Fruit fly (Drosophila melanogaster) whole organism, embryonic: Measurements from ENCODE around the gene RpS14a.

Experiments
- Atf-2 ChIP-seq: fragments of 200-800 bp; sonication (Bioruptor generic); optimal IDR thresholded peaks from 2 replicates; lab custom pipeline; 2016; ENCODE audit warnings: missing biosample characterization, missing genetic modification characterization
- CG1024 ChIP-seq: fragments of 200-800 bp; sonication (Bioruptor generic); IDR thresholded peaks from 2 replicates; pipeline ENCODE4 v1.3.6; 2022; ENCODE audit warnings: missing biosample characterization, missing genetic modification characterization
- CG11247 ChIP-seq: fragments of 200-800 bp; sonication (Bioruptor generic); IDR thresholded peaks from 2 replicates; pipeline ENCODE4 v1.3.6; 2022; ENCODE audit warnings: missing biosample characterization, missing genetic modification characterization
- CG11723 ChIP-seq: fragments of 200-800 bp; sonication (Bioruptor generic); optimal IDR thresholded peaks from 2 replicates; lab custom pipeline; 2017; ENCODE audit warnings: missing biosample characterization, mild to moderate bottlenecking, missing genetic modification characterization
- CG12219 ChIP-seq: fragments of 200-800 bp; sonication (Bioruptor generic); optimal IDR thresholded peaks from 3 replicates; lab custom pipeline; 2018; ENCODE audit warnings: missing biosample characterization, mild to moderate bottlenecking, missing genetic modification characterization
- CG12769 ChIP-seq: fragments of 200-800 bp; sonication (Bioruptor generic); optimal IDR thresholded peaks from 2 replicates; lab custom pipeline; 2019; ENCODE audit warnings: missing biosample characterization, mild to moderate bottlenecking, missing genetic modification characterization, moderate library complexity
- CG15011 ChIP-seq: fragments of 200-800 bp; sonication (Bioruptor generic); optimal IDR thresholded peaks from 3 replicates; lab custom pipeline; 2018; ENCODE audit warnings: missing biosample characterization, mild to moderate bottlenecking, missing genetic modification characterization
- CG1529 ChIP-seq: fragments of 200-800 bp; sonication (Bioruptor generic); optimal IDR thresholded peaks from 3 replicates; lab custom pipeline; 2018; ENCODE audit warnings: missing biosample characterization, missing genetic modification characterization
- CG15479 ChIP-seq: fragments of 200-800 bp; sonication (Bioruptor generic); optimal IDR thresholded peaks from 3 replicates; lab custom pipeline; 2019; ENCODE audit warnings: missing biosample characterization, mild to moderate bottlenecking, missing genetic modification characterization, moderate library complexity
- CG1603 ChIP-seq: fragments of 200-800 bp; sonication (Bioruptor generic); optimal IDR thresholded peaks from 2 replicates; lab custom pipeline; 2019; ENCODE audit warnings: missing biosample characterization, mild to moderate bottlenecking, missing genetic modification characterization, moderate library complexity
- CG32767 ChIP-seq: fragments of 200-800 bp; sonication (Bioruptor generic); IDR thresholded peaks from 2 replicates; pipeline ENCODE4 v1.3.6; 2022; ENCODE audit warnings: missing biosample characterization, missing genetic modification characterization
- CG4617 ChIP-seq: fragments of 200-800 bp; sonication (Bioruptor generic); optimal IDR thresholded peaks from 3 replicates; lab custom pipeline; 2016; ENCODE audit warnings: missing biosample characterization, missing genetic modification characterization, borderline replicate concordance
- CG7357 ChIP-seq: fragments of 200-800 bp; sonication (Bioruptor generic); IDR thresholded peaks from 3 replicates; pipeline ENCODE4 v1.3.6; 2022; ENCODE audit warnings: missing biosample characterization, missing genetic modification characterization
- CG7786 ChIP-seq: fragments of 200-800 bp; sonication (Bioruptor generic); optimal IDR thresholded peaks from 2 replicates; lab custom pipeline; 2016; ENCODE audit warnings: missing biosample characterization, missing genetic modification characterization
- CG8281 ChIP-seq: fragments of 200-800 bp; sonication (Bioruptor generic); optimal IDR thresholded peaks from 2 replicates; lab custom pipeline; 2018; ENCODE audit warnings: missing biosample characterization, mild to moderate bottlenecking, missing genetic modification characterization, moderate library complexity
- Drgx ChIP-seq: fragments of 200-800 bp; sonication (Bioruptor generic); IDR thresholded peaks from 2 replicates; pipeline ENCODE4 v1.3.6; 2022; ENCODE audit warnings: missing biosample characterization, missing genetic modification characterization
- E2f2 ChIP-seq: fragments of 200-800 bp; sonication (Bioruptor generic); IDR thresholded peaks from 2 replicates; pipeline ENCODE4 v1.3.6; 2022; ENCODE audit warnings: missing biosample characterization, missing genetic modification characterization
- GATAe ChIP-seq: fragments of 200-800 bp; sonication (Bioruptor generic); conservative IDR thresholded peaks from 2 replicates; pipeline ENCODE4 v1.3.6; 2022; ENCODE audit warnings: missing biosample characterization, missing genetic modification characterization
- H15 ChIP-seq: fragments of 200-800 bp; sonication (Bioruptor generic); IDR thresholded peaks from 3 replicates; pipeline ENCODE4 v1.3.6; 2022; ENCODE audit warnings: missing biosample characterization, missing genetic modification characterization
- HmgD ChIP-seq: fragments of 200-800 bp; sonication (Bioruptor generic); optimal IDR thresholded peaks from 3 replicates; lab custom pipeline; 2016; ENCODE audit warnings: missing biosample characterization, missing genetic modification characterization
- Hmr ChIP-seq: fragments of 200-800 bp; sonication (Bioruptor generic); optimal IDR thresholded peaks from 3 replicates; lab custom pipeline; 2017; ENCODE audit warnings: mild to moderate bottlenecking, missing biosample characterization, missing genetic modification reagents, missing genetic modification characterization
- Hr39 ChIP-seq: fragments of >200 bp; optimal IDR thresholded peaks from 2 replicates; lab custom pipeline; 2017
- Lim3 ChIP-seq: fragments of 200-800 bp; sonication (Bioruptor generic); IDR thresholded peaks from 2 replicates; pipeline ENCODE4 v1.3.6; 2022; ENCODE audit warnings: missing biosample characterization, missing genetic modification characterization
- Nf-YB ChIP-seq: fragments of 200-800 bp; sonication (Bioruptor generic); optimal IDR thresholded peaks from 3 replicates; lab custom pipeline; 2019; ENCODE audit warnings: missing biosample characterization, mild to moderate bottlenecking, missing genetic modification characterization, moderate library complexity
- Sry-β ChIP-seq: fragments of 200-800 bp; sonication (Bioruptor generic); optimal IDR thresholded peaks from 2 replicates; lab custom pipeline; 2018; ENCODE audit warnings: missing biosample characterization, mild to moderate bottlenecking, missing genetic modification characterization, moderate library complexity
- ap ChIP-seq: fragments of 200-800 bp; sonication (Bioruptor generic); IDR thresholded peaks from 2 replicates; pipeline ENCODE4 v1.3.6; 2022; ENCODE audit warnings: missing biosample characterization, missing genetic modification characterization
- ato ChIP-seq: fragments of 200-800 bp; sonication (Bioruptor generic); IDR thresholded peaks from 2 replicates; pipeline ENCODE4 v1.3.6; 2022; ENCODE audit warnings: missing biosample characterization, missing genetic modification characterization; ENCODE audit not compliant: partially characterized antibody
- az2 ChIP-seq: fragments of 200-800 bp; sonication (Bioruptor generic); optimal IDR thresholded peaks from 3 replicates; lab custom pipeline; 2016; ENCODE audit warnings: missing biosample characterization, missing genetic modification characterization
- bab2 ChIP-seq: fragments of 200-800 bp; sonication (Bioruptor generic); optimal IDR thresholded peaks from 2 replicates; lab custom pipeline; 2016; ENCODE audit warnings: missing biosample characterization, missing genetic modification characterization
- caup ChIP-seq: fragments of 200-800 bp; sonication (Bioruptor generic); optimal IDR thresholded peaks from 3 replicates; lab custom pipeline; 2017; ENCODE audit warnings: missing biosample characterization, mild to moderate bottlenecking, missing genetic modification characterization, moderate library complexity; ENCODE audit not compliant: severe bottlenecking
- cwo ChIP-seq: fragments of 200-800 bp; sonication (Bioruptor generic); optimal IDR thresholded peaks from 3 replicates; lab custom pipeline; 2017; ENCODE audit warnings: missing biosample characterization, missing genetic modification characterization, mild to moderate bottlenecking, moderate library complexity, missing genetic modification reagents
- dpn ChIP-seq, 2 experiments: fragments of 200-800 bp; sonication (Bioruptor generic); optimal IDR thresholded peaks; 3 replicates each; lab custom pipeline; 2016; ENCODE audit warnings: missing biosample characterization in 2 of 2, missing genetic modification characterization in 2 of 2
- ham ChIP-seq: fragments of 200-800 bp; sonication (Bioruptor generic); IDR thresholded peaks from 2 replicates; pipeline ENCODE4 v1.3.6; 2022; ENCODE audit warnings: missing biosample characterization, missing genetic modification characterization
- klu ChIP-seq: fragments of 200-800 bp; sonication (Bioruptor generic); IDR thresholded peaks from 2 replicates; pipeline ENCODE4 v1.3.6; 2022; ENCODE audit warnings: missing biosample characterization, missing genetic modification characterization
- luna ChIP-seq: fragments of 200-800 bp; sonication (Bioruptor generic); optimal IDR thresholded peaks from 2 replicates; lab custom pipeline; 2016; ENCODE audit warnings: missing biosample characterization, missing genetic modification characterization
- odd ChIP-seq: fragments of 200-800 bp; sonication (Bioruptor generic); optimal IDR thresholded peaks from 2 replicates; lab custom pipeline; 2017; ENCODE audit warnings: missing biosample characterization, mild to moderate bottlenecking, missing genetic modification characterization
- phol ChIP-seq: fragments of 200-800 bp; sonication (Bioruptor generic); optimal IDR thresholded peaks from 3 replicates; lab custom pipeline; 2018; ENCODE audit warnings: missing biosample characterization, mild to moderate bottlenecking, missing genetic modification characterization, moderate library complexity
- repo ChIP-seq: fragments of 200-800 bp; sonication (Bioruptor generic); optimal IDR thresholded peaks from 2 replicates; lab custom pipeline; 2016; ENCODE audit warnings: missing biosample characterization, missing genetic modification characterization
- tin ChIP-seq: fragments of 200-800 bp; sonication (Bioruptor generic); optimal IDR thresholded peaks from 3 replicates; lab custom pipeline; 2016; ENCODE audit warnings: missing biosample characterization, missing genetic modification characterization
- tna ChIP-seq: fragments of 200-800 bp; sonication (Bioruptor generic); IDR thresholded peaks from 2 replicates; pipeline ENCODE4 v1.3.6; 2022; ENCODE audit warnings: missing biosample characterization, missing genetic modification characterization; ENCODE audit not compliant: partially characterized antibody
- toy ChIP-seq: fragments of 200-800 bp; sonication (Bioruptor generic); IDR thresholded peaks from 2 replicates; pipeline ENCODE4 v1.3.6; 2022; ENCODE audit warnings: missing biosample characterization, missing genetic modification characterization
- tup ChIP-seq: fragments of 200-800 bp; sonication (Bioruptor generic); optimal IDR thresholded peaks from 2 replicates; lab custom pipeline; 2016; ENCODE audit warnings: missing biosample characterization, mild to moderate bottlenecking, missing genetic modification characterization, moderate library complexity
- vvl ChIP-seq: fragments of 200-800 bp; sonication (Bioruptor generic); IDR thresholded peaks from 2 replicates; pipeline ENCODE4 v1.3.6; 2022; ENCODE audit warnings: missing biosample characterization, missing genetic modification characterization
- zen2 ChIP-seq: fragments of 200-800 bp; sonication (Bioruptor generic); IDR thresholded peaks from 3 replicates; pipeline ENCODE4 v1.3.6; 2022; ENCODE audit warnings: missing biosample characterization, missing genetic modification characterization; ENCODE audit not compliant: partially characterized antibody

The RpS14a gene

DNA sequence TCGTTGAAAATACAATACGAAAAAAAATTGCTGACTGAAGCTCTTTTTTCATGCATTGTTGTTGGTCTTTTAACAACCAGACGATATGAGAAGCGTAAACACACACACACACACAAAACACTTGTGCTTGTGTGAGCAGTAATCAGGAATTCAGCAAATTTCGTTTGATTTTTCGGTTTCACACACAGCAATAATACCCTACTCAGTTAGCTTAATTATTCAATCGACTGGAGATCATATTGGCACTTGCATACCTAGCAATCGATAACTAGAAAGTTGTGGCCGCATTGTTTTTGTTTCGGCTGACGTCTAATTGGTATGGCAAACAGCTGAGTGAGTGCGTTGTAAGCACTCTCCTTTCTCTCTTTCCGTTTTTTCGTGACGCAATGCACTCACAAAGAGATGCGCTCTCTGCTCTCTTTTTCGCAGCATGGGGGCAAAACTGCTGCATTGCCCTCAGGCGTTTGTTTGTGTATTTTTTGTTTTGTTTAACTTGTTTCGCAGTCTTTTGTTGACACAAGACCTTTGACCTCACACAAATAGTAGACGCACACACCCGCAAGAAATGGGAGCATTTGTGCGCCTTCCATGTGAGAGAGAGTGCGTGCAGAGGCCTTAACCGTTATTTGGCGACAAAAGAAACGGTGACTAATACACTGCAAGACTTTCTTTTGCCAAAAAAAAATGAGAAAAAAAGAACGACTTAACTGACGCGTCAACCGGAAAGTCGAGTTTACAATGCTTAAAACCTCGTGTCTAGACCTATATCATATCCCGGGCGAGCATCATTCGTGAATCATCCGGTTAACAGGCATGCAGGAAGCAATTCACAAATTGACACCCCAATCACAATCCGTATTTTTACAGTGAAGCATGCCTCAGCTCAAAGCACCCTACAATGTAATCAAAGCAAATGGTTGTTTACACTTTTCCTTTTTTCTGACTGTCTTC lies 11.5 kb downstream of the RpS14a start (continued):
- TF ChIP-seq klu (no peak), CG1603 (tag; lab: Kevin White, UChicago) (peak; percentile 34), az2 (GFP tag; lab: Kevin White, UChicago) (no peak), CG7786 (GFP tag; lab: Kevin White, UChicago) (peak; percentile 22), Hmr (peak; percentile 27), phol (tag; lab: Kevin White, UChicago) (peak; percentile 26), CG12219 (GFP tag; lab: Kevin White, UChicago) (no peak), CG11247 (GFP tag; lab: Robert Waterston, UW) (0 out of 2 replicates have a peak, but pooled peaks have one; percentile 22), CG1024 (GFP tag; lab: Robert Waterston, UW) (0 out of 2 replicates have a peak, but pooled peaks have one; percentile 2), GATAe (no peak), tna (no peak), repo (no peak), toy (GFP tag; lab: Robert Waterston, UW) (no peak), cwo (GFP tag; lab: Kevin White, UChicago) (no peak), ato (GFP tag; lab: Robert Waterston, UW) (no peak), CG4617 (no peak), H15 (GFP tag; lab: Robert Waterston, UW) (no peak), odd (no peak), luna (GFP tag; lab: Kevin White, UChicago) (no peak), CG15479 (GFP tag; lab: Kevin White, UChicago) (peak; percentile 35), Drgx (GFP tag; lab: Robert Waterston, UW) (peak; percentile 62), Atf-2 (GFP tag; lab: Kevin White, UChicago) (peak; percentile 8), dpn (GFP tag; optimal IDR thresholded peaks at IDR 0.05; lab: Kevin White, UChicago) (peak in 1 of 2 experiments; percentile 28), vvl (GFP tag; lab: Robert Waterston, UW) (peak; percentile 50), ham (GFP tag; lab: Robert Waterston, UW) (no peak), tin (no peak), CG12769 (tag; lab: Kevin White, UChicago) (peak; percentile 54), zen2 (GFP tag; lab: Robert Waterston, UW) (no peak), CG32767 (GFP tag; lab: Robert Waterston, UW) (no peak), Nf-YB (GFP tag; lab: Kevin White, UChicago) (no peak), Sry-β (GFP tag; lab: Kevin White, UChicago) (no peak), CG11723 (GFP tag; lab: Kevin White, UChicago) (no peak), CG1529 (GFP tag; lab: Kevin White, UChicago) (no peak), ap (no peak), CG8281 (tag; lab: Kevin White, UChicago) (no peak), HmgD (GFP tag; lab: Kevin White, UChicago) (peak; percentile 1), Hr39 (no peak), CG7357 (GFP tag; lab: Robert Waterston, UW) (no peak), E2f2 (GFP tag; lab: Robert Waterston, UW) (peak; percentile 7; the same call in 1 of the 2 replicates), caup (GFP tag; lab: Kevin White, UChicago) (no peak), bab2 (GFP tag; lab: Kevin White, UChicago) (peak; percentile 22), Lim3 (GFP tag; lab: Robert Waterston, UW) (no peak), CG15011 (GFP tag; lab: Kevin White, UChicago) (no peak), tup (no peak)
